Worm (Caenorhabditis elegans): ENCODE data around the gene C03B1.10.
A peak's percentile ranks its signal among the peaks of the same experiment; 100 is the strongest.

- no peak for TF ChIP-seq dmd-4 (tag; optimal IDR thresholded peaks at IDR 0.05)
- TF ChIP-seq zag-1 (tag; optimal IDR thresholded peaks at IDR 0.05) = peak; percentile 32
- no peak for TF ChIP-seq nhr-77 (tag; optimal IDR thresholded peaks at IDR 0.05)
- TF ChIP-seq skn-1 (tag; optimal IDR thresholded peaks at IDR 0.05) = no peak
These were observed 20.7 kb upstream of the C03B1.10 start for ce11 chrX:6378363-6378762.

All from whole organism, L2 larva.